Fruit fly (Drosophila melanogaster) whole organism, embryonic: Measurements from ENCODE around the gene superdeath.
A peak's percentile ranks its signal among the peaks of the same experiment; 100 is the strongest.

Experiments used
- Ada2b ChIP-seq: fragments of 200-800 bp; sonication (Bioruptor generic); IDR thresholded peaks from 2 replicates; pipeline ENCODE4 v1.3.6; 2022; ENCODE audit warnings: missing biosample characterization, missing genetic modification characterization
- Awh ChIP-seq: fragments of 200-800 bp; sonication (Bioruptor generic); IDR thresholded peaks from 2 replicates; pipeline ENCODE4, ENCODE4 v1.3.6; 2022; ENCODE audit warnings: missing biosample characterization, missing genetic modification characterization
- CG10274 ChIP-seq: fragments of 200-800 bp; sonication (Bioruptor generic); optimal IDR thresholded peaks from 3 replicates; lab custom pipeline; 2017; ENCODE audit warnings: missing biosample characterization, mild to moderate bottlenecking, missing genetic modification characterization
- CG11093 ChIP-seq: fragments of 200-800 bp; sonication (Bioruptor generic); IDR thresholded peaks from 3 replicates; pipeline ENCODE4 v1.3.6; 2022; ENCODE audit warnings: missing biosample characterization, missing genetic modification characterization
- CG11723 ChIP-seq: fragments of 200-800 bp; sonication (Bioruptor generic); optimal IDR thresholded peaks from 2 replicates; lab custom pipeline; 2017; ENCODE audit warnings: missing biosample characterization, mild to moderate bottlenecking, missing genetic modification characterization
- CG12104 ChIP-seq: fragments of 200-800 bp; sonication (Bioruptor generic); optimal IDR thresholded peaks from 3 replicates; lab custom pipeline; 2016; ENCODE audit warnings: missing biosample characterization, missing genetic modification characterization
- CG13424 ChIP-seq: fragments of 200-800 bp; sonication (Bioruptor generic); optimal IDR thresholded peaks from 2 replicates; lab custom pipeline; 2019; ENCODE audit warnings: missing biosample characterization, mild to moderate bottlenecking, missing genetic modification characterization, moderate library complexity
- CG13624 ChIP-seq: fragments of 200-800 bp; sonication (Bioruptor generic); optimal IDR thresholded peaks from 2 replicates; lab custom pipeline; 2016; ENCODE audit warnings: missing biosample characterization, missing genetic modification characterization
- CG14441 ChIP-seq: fragments of 200-800 bp; sonication (Bioruptor generic); IDR thresholded peaks from 2 replicates; pipeline ENCODE4 v1.3.6; 2022; ENCODE audit warnings: missing biosample characterization, missing genetic modification characterization
- CG15011 ChIP-seq: fragments of 200-800 bp; sonication (Bioruptor generic); optimal IDR thresholded peaks from 3 replicates; lab custom pipeline; 2018; ENCODE audit warnings: missing biosample characterization, mild to moderate bottlenecking, missing genetic modification characterization
- CG1602 ChIP-seq: fragments of 200-800 bp; sonication (Bioruptor generic); optimal IDR thresholded peaks from 3 replicates; lab custom pipeline; 2016; ENCODE audit warnings: missing biosample characterization, missing genetic modification characterization
- CG17829 ChIP-seq: fragments of 200-800 bp; optimal IDR thresholded peaks from 2 replicates; lab custom pipeline; 2019; ENCODE audit warnings: missing biosample characterization, mild to moderate bottlenecking, missing genetic modification characterization, moderate library complexity
- CG1832 ChIP-seq: fragments of 200-800 bp; sonication (Bioruptor generic); optimal IDR thresholded peaks from 2 replicates; lab custom pipeline; 2017; ENCODE audit warnings: missing biosample characterization, mild to moderate bottlenecking, missing genetic modification characterization, inconsistent platforms
- CG18764 ChIP-seq: fragments of 200-800 bp; sonication (Bioruptor generic); optimal IDR thresholded peaks from 3 replicates; lab custom pipeline; 2016; ENCODE audit warnings: missing biosample characterization, missing genetic modification characterization
- CG2678 ChIP-seq: fragments of 200-800 bp; sonication (Bioruptor generic); optimal IDR thresholded peaks from 3 replicates; lab custom pipeline; 2019; ENCODE audit warnings: missing biosample characterization, mild to moderate bottlenecking, missing genetic modification characterization, moderate library complexity
- CG30403 ChIP-seq: fragments of 200-800 bp; sonication (Bioruptor generic); optimal IDR thresholded peaks from 3 replicates; lab custom pipeline; 2016; ENCODE audit warnings: missing biosample characterization, missing genetic modification characterization
- CG3838 ChIP-seq: fragments of 200-800 bp; sonication (Bioruptor generic); optimal IDR thresholded peaks from 3 replicates; lab custom pipeline; 2016; ENCODE audit warnings: missing biosample characterization, missing genetic modification characterization
- CG3995 ChIP-seq: fragments of 200-800 bp; sonication (Bioruptor generic); optimal IDR thresholded peaks from 3 replicates; lab custom pipeline; 2016; ENCODE audit warnings: missing biosample characterization, missing genetic modification characterization
- CG4424 ChIP-seq: fragments of 200-800 bp; sonication (Bioruptor generic); optimal IDR thresholded peaks from 3 replicates; lab custom pipeline; 2016; ENCODE audit warnings: missing biosample characterization, missing genetic modification characterization
- CG4730 ChIP-seq: fragments of 200-800 bp; sonication (Bioruptor generic); IDR thresholded peaks from 2 replicates; pipeline ENCODE4 v1.3.6; 2022; ENCODE audit warnings: missing biosample characterization, missing genetic modification characterization
- CG5180 ChIP-seq: fragments of 200-800 bp; sonication (Bioruptor generic); optimal IDR thresholded peaks from 3 replicates; lab custom pipeline; 2017; ENCODE audit warnings: missing biosample characterization, missing genetic modification characterization, mild to moderate bottlenecking, moderate library complexity, missing genetic modification reagents
- CG6689 ChIP-seq: fragments of 200-800 bp; sonication (Bioruptor generic); IDR thresholded peaks from 2 replicates; pipeline ENCODE4 v1.3.6; 2022; ENCODE audit warnings: missing biosample characterization, missing genetic modification characterization
- CG9215 ChIP-seq: fragments of 200-800 bp; sonication (Bioruptor generic); IDR thresholded peaks from 2 replicates; pipeline ENCODE4 v1.3.6; 2022; ENCODE audit warnings: missing biosample characterization, missing genetic modification characterization
- D19A ChIP-seq: fragments of 200-800 bp; optimal IDR thresholded peaks from 3 replicates; lab custom pipeline; 2019; ENCODE audit warnings: missing biosample characterization, mild to moderate bottlenecking, missing genetic modification characterization, moderate library complexity
- D19B ChIP-seq: fragments of 200-800 bp; sonication (Bioruptor generic); optimal IDR thresholded peaks from 2 replicates; lab custom pipeline; 2017; ENCODE audit warnings: missing biosample characterization, mild to moderate bottlenecking, missing genetic modification characterization
- Hr78 ChIP-seq, 2 experiments: fragments of 200-800 bp in 1 of 2; fragments of >200 bp in 1 of 2; sonication (Bioruptor generic) in 1 of 2; optimal IDR thresholded peaks; 2 replicates each; lab custom pipeline; 2017 to 2019; ENCODE audit warnings: missing biosample characterization in 2 of 2, missing genetic modification characterization in 2 of 2, mild to moderate bottlenecking in 1 of 2, moderate library complexity in 1 of 2
- Meics ChIP-seq: fragments of 200-800 bp; sonication (Bioruptor generic); optimal IDR thresholded peaks from 2 replicates; lab custom pipeline; 2017; ENCODE audit warnings: missing biosample characterization, mild to moderate bottlenecking, missing genetic modification characterization
- Mes4 ChIP-seq: fragments of 200-800 bp; sonication (Bioruptor generic); optimal IDR thresholded peaks from 2 replicates; lab custom pipeline; 2016; ENCODE audit warnings: missing biosample characterization, missing genetic modification characterization
- Pdp1 ChIP-seq, 2 experiments: fragments of 200-800 bp; sonication (Bioruptor generic); optimal IDR thresholded peaks; 3 replicates each; lab custom pipeline; 2016; ENCODE audit warnings: missing biosample characterization in 2 of 2, missing genetic modification characterization in 2 of 2, mild to moderate bottlenecking in 1 of 2, moderate library complexity in 1 of 2
- Rfx ChIP-seq: fragments of 200-800 bp; sonication (Bioruptor generic); IDR thresholded peaks from 2 replicates; pipeline ENCODE4 v1.3.6; 2022; ENCODE audit warnings: missing biosample characterization, missing genetic modification characterization
- Side ChIP-seq: fragments of 200-800 bp; sonication (Bioruptor generic); optimal IDR thresholded peaks from 2 replicates; lab custom pipeline; 2016; ENCODE audit warnings: missing biosample characterization, missing genetic modification characterization
- Sin3A ChIP-seq: fragments of >200 bp; optimal IDR thresholded peaks from 2 replicates; lab custom pipeline; 2018
- TFAM ChIP-seq: fragments of 200-800 bp; sonication (Bioruptor generic); optimal IDR thresholded peaks from 2 replicates; lab custom pipeline; 2017; ENCODE audit warnings: missing biosample characterization, missing genetic modification characterization, inconsistent platforms
- Taf1 ChIP-seq: fragments of 200-800 bp; sonication (Bioruptor generic); IDR thresholded peaks from 2 replicates; pipeline ENCODE4 v1.3.6; 2022; ENCODE audit warnings: missing biosample characterization, missing genetic modification characterization
- Tbp ChIP-seq: fragments of >200 bp; optimal IDR thresholded peaks from 2 replicates; lab custom pipeline; 2018; ENCODE audit warnings: missing biosample characterization, missing genetic modification characterization
- corto ChIP-seq: fragments of 200-800 bp; sonication (Bioruptor generic); optimal IDR thresholded peaks from 2 replicates; lab custom pipeline; 2016; ENCODE audit warnings: missing biosample characterization, mild to moderate bottlenecking, missing genetic modification characterization, moderate library complexity
- danr ChIP-seq: fragments of 200-800 bp; sonication (Bioruptor generic); IDR thresholded peaks from 2 replicates; pipeline ENCODE4 v1.3.6; 2022; ENCODE audit warnings: missing biosample characterization, missing genetic modification characterization
- esg ChIP-seq: fragments of 200-800 bp; sonication (Bioruptor generic); conservative IDR thresholded peaks from 2 replicates; pipeline ENCODE4 v1.3.6; 2022; ENCODE audit warnings: missing biosample characterization, missing genetic modification characterization
- eyg ChIP-seq: fragments of 200-800 bp; sonication (Bioruptor generic); optimal IDR thresholded peaks from 3 replicates; lab custom pipeline; 2016; ENCODE audit warnings: missing biosample characterization, missing genetic modification characterization
- hb ChIP-seq: fragments of 200-800 bp; sonication (Bioruptor generic); IDR thresholded peaks from 3 replicates; pipeline ENCODE4 v1.3.6; 2022; ENCODE audit warnings: missing biosample characterization, missing genetic modification characterization; ENCODE audit not compliant: partially characterized antibody
- lbe ChIP-seq: fragments of 200-800 bp; sonication (Bioruptor generic); optimal IDR thresholded peaks from 2 replicates; lab custom pipeline; 2016; ENCODE audit warnings: missing biosample characterization, mild to moderate bottlenecking, missing genetic modification characterization
- nmo ChIP-seq: fragments of 200-800 bp; sonication (Bioruptor generic); optimal IDR thresholded peaks from 2 replicates; lab custom pipeline; 2018; ENCODE audit warnings: missing biosample characterization, mild to moderate bottlenecking, missing genetic modification characterization, moderate library complexity
- org-1 ChIP-seq: fragments of 200-800 bp; sonication (Bioruptor generic); optimal IDR thresholded peaks from 2 replicates; lab custom pipeline; 2017; ENCODE audit warnings: missing biosample characterization, missing genetic modification characterization
- pb ChIP-seq: fragments of 200-800 bp; sonication (Bioruptor generic); optimal IDR thresholded peaks from 3 replicates; lab custom pipeline; 2016; ENCODE audit warnings: missing biosample characterization, missing genetic modification characterization
- peb ChIP-seq: fragments of 200-800 bp; sonication (Bioruptor generic); IDR thresholded peaks from 2 replicates; pipeline ENCODE4 v1.3.6; 2022; ENCODE audit warnings: missing biosample characterization, missing genetic modification characterization
- pho ChIP-seq: fragments of 200-800 bp; sonication (Bioruptor generic); optimal IDR thresholded peaks from 2 replicates; lab custom pipeline; 2016; ENCODE audit warnings: missing biosample characterization, missing genetic modification characterization
- phol ChIP-seq: fragments of 200-800 bp; sonication (Bioruptor generic); optimal IDR thresholded peaks from 3 replicates; lab custom pipeline; 2018; ENCODE audit warnings: missing biosample characterization, mild to moderate bottlenecking, missing genetic modification characterization, moderate library complexity
- schlank ChIP-seq: fragments of 200-800 bp; sonication (Bioruptor generic); optimal IDR thresholded peaks from 2 replicates; lab custom pipeline; 2018; ENCODE audit warnings: missing biosample characterization, mild to moderate bottlenecking, missing genetic modification characterization
- sima ChIP-seq: fragments of 200-800 bp; sonication (Bioruptor generic); optimal IDR thresholded peaks from 2 replicates; lab custom pipeline; 2016; ENCODE audit warnings: missing biosample characterization, missing genetic modification characterization
- sisA ChIP-seq: fragments of 200-800 bp; sonication (Bioruptor generic); IDR thresholded peaks from 2 replicates; pipeline ENCODE4 v1.3.6; 2022; ENCODE audit warnings: missing biosample characterization, missing genetic modification characterization
- slou ChIP-seq: fragments of 200-800 bp; sonication (Bioruptor generic); optimal IDR thresholded peaks from 3 replicates; lab custom pipeline; 2016; ENCODE audit warnings: missing biosample characterization, missing genetic modification characterization
- trem ChIP-seq: fragments of 200-800 bp; optimal IDR thresholded peaks from 3 replicates; lab custom pipeline; 2019; ENCODE audit warnings: missing biosample characterization, mild to moderate bottlenecking, missing genetic modification characterization, moderate library complexity

superdeath gene

DNA sequence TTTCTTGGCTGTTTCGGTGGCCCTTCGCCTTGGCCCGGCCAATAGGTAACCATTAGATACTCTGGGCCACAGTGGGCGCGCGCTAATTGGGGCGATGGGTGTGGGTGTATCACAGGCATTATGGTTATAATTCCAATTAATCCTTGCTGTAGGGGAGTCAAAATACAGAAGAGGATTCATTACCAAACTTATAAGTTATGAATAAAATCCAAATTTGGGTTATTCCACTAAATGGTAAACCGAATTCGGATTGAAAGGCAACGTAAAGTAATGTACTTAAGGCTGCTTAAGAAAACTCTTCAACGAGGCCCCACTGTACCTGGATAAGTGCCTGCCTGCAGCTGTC, 48.8 kb upstream of the superdeath start (continued):
- no peak for TF ChIP-seq schlank (tag; lab: Kevin White, UChicago)
- 0 out of 2 replicates have a peak, but pooled peaks have one; percentile 30 for TF ChIP-seq danr (GFP tag; lab: Robert Waterston, UW)
- peak; percentile 8 for TF ChIP-seq pb (GFP tag; lab: Kevin White, UChicago)
- peak; percentile 34; the same call in 1 of the 3 replicates for TF ChIP-seq CG11093 (GFP tag; lab: Robert Waterston, UW)
- TF ChIP-seq CG11723 (GFP tag; lab: Kevin White, UChicago), result no peak
- TF ChIP-seq Hr78 (GFP tag; optimal IDR thresholded peaks at IDR 0.05; lab: Kevin White, UChicago), result peak in 1 of 2 experiments; percentile 59
- peak; percentile 40; the same call in 1 of the 2 replicates for TF ChIP-seq CG6689 (GFP tag; lab: Robert Waterston, UW)
- TF ChIP-seq CG1602 (GFP tag; lab: Kevin White, UChicago), result no peak
- peak; percentile 43; the same call in 1 of the 2 replicates for TF ChIP-seq peb (GFP tag; lab: Robert Waterston, UW)
- peak; percentile 44; the same call in 1 of the 2 replicates for TF ChIP-seq Ada2b (GFP tag; lab: Robert Waterston, UW)
- peak; percentile 30; the same call in 1 of the 2 replicates for TF ChIP-seq CG14441
- TF ChIP-seq trem (tag; lab: Kevin White, UChicago), result peak; percentile 15
- TF ChIP-seq Awh (GFP tag; lab: Robert Waterston, UW), result 0 out of 2 replicates have a peak, but pooled peaks have one; percentile 53
- peak; percentile 65 for TF ChIP-seq phol (tag; lab: Kevin White, UChicago)
- peak; percentile 64 for TF ChIP-seq Rfx (GFP tag; lab: Robert Waterston, UW)
- TF ChIP-seq hb (GFP tag; lab: Robert Waterston, UW), result no peak
- TF ChIP-seq sisA (GFP tag; lab: Robert Waterston, UW), result peak; percentile 40
- TF ChIP-seq CG2678 (tag; lab: Kevin White, UChicago), result peak; percentile 75
- no peak for TF ChIP-seq sima
- no peak for TF ChIP-seq Tbp (GFP tag; lab: Kevin White, UChicago)
- no peak for TF ChIP-seq corto (GFP tag; lab: Kevin White, UChicago)
- peak in 1 of 2 experiments; percentile 4 for TF ChIP-seq Pdp1 (GFP tag; optimal IDR thresholded peaks at IDR 0.05; lab: Kevin White, UChicago)
- 0 out of 2 replicates have a peak, but pooled peaks have one; percentile 23 for TF ChIP-seq Taf1
- TF ChIP-seq Side (GFP tag; lab: Kevin White, UChicago), result no peak
- no peak for TF ChIP-seq esg (GFP tag; lab: Robert Waterston, UW)
- TF ChIP-seq lbe (GFP tag; lab: Kevin White, UChicago), result no peak
- no peak for TF ChIP-seq CG5180 (GFP tag; lab: Kevin White, UChicago)
- TF ChIP-seq Meics (GFP tag; lab: Kevin White, UChicago), result peak; percentile 53
- TF ChIP-seq CG13624 (GFP tag; lab: Kevin White, UChicago), result no peak
- TF ChIP-seq CG30403 (GFP tag; lab: Kevin White, UChicago), result peak; percentile 20
- peak; percentile 43 for TF ChIP-seq CG4424 (GFP tag; lab: Kevin White, UChicago)
- no peak for TF ChIP-seq pho
- TF ChIP-seq TFAM (GFP tag; lab: Kevin White, UChicago), result no peak
- peak; percentile 49 for TF ChIP-seq D19A
- peak; percentile 60 for TF ChIP-seq CG9215
- no peak for TF ChIP-seq Mes4 (GFP tag; lab: Kevin White, UChicago)
- TF ChIP-seq CG15011, result peak; percentile 28
- no peak for TF ChIP-seq CG3838 (GFP tag; lab: Kevin White, UChicago)
- TF ChIP-seq slou (GFP tag; lab: Kevin White, UChicago), result no peak
- TF ChIP-seq CG4730 (GFP tag; lab: Robert Waterston, UW), result peak; percentile 23; the same call in 1 of the 2 replicates
- no peak for TF ChIP-seq CG13424
- no peak for TF ChIP-seq CG12104
- peak; percentile 36 for TF ChIP-seq CG18764 (GFP tag; lab: Kevin White, UChicago)
- TF ChIP-seq CG17829, result peak; percentile 63
- no peak for TF ChIP-seq Sin3A (lab: Kevin White, UChicago)
- peak; percentile 1 for TF ChIP-seq org-1 (GFP tag; lab: Kevin White, UChicago)
- TF ChIP-seq nmo (GFP tag; lab: Kevin White, UChicago), result peak; percentile 57
- TF ChIP-seq D19B (GFP tag; lab: Kevin White, UChicago), result peak; percentile 27
- no peak for TF ChIP-seq CG3995
- peak; percentile 39 for TF ChIP-seq eyg (GFP tag; lab: Kevin White, UChicago)
- TF ChIP-seq CG1832, result no peak
- peak; percentile 20 for TF ChIP-seq CG10274 (GFP tag; lab: Kevin White, UChicago)
